Worm (Caenorhabditis elegans): ENCODE results near the gene F49F1.12.

DNA sequence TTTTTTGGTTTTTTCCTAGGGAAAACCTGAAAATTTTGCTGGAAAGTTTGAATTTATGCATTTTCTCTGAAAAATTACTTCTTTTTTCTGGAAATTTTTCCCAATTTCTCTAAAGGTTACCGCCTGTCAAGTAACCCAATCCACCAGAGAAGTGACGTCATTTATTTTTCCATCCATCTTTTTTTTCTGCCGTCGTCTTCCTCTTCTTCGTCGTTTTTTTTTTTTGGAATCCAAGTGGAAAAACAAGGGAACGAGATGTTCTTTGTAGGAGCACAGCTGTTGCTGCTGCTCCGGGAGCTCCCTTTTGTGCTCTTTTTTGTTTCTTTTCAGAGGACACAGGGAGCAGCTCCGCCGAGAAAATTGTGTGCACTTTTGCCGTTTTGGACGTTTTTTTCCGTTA, 48.5 kb downstream of the F49F1.12 start:
- TF ChIP-seq flt-1 (GFP tag; IDR thresholded peaks at IDR 0.05) (no peak), med-1 (GFP tag; optimal IDR thresholded peaks at IDR 0.05; ENCODE audit: insufficient read depth) (no peak), T22C8.4 (GFP tag; IDR thresholded peaks at IDR 0.05) (no peak), ref-1 (GFP tag; conservative IDR thresholded peaks at IDR 0.05) (no peak), ztf-29 (GFP tag; IDR thresholded peaks at IDR 0.05) (no peak), cog-1 (tag; optimal IDR thresholded peaks at IDR 0.05) (no peak), klf-2 (GFP tag; conservative IDR thresholded peaks at IDR 0.05) (no peak)

Data from whole organism, midembryonic.